Worm (Caenorhabditis elegans): Measurements from ENCODE around the gene otub-3.
A peak's percentile ranks its signal among the peaks of the same experiment; 100 is the strongest.

Gene otub-3

ce11 chrIV:8739926-8740325 is 11.9 kb downstream of the otub-3 start, which contains the start of gene mrps-33:
TSS of gene mrps-33 (minus strand) at chrIV:8740026.
- TF ChIP-seq nhr-12 (tag; optimal IDR thresholded peaks at IDR 0.05) = no peak
- no peak for TF ChIP-seq aha-1 (tag; optimal IDR thresholded peaks at IDR 0.05)
- TF ChIP-seq fkh-10 (GFP tag; optimal IDR thresholded peaks at IDR 0.05) = no peak
- TF ChIP-seq tlp-1 (tag; optimal IDR thresholded peaks at IDR 0.05) = no peak
- no peak for TF ChIP-seq lir-3 (tag; optimal IDR thresholded peaks at IDR 0.05; ENCODE audit: poor library complexity)
- no peak for TF ChIP-seq zip-4 (GFP tag; optimal IDR thresholded peaks at IDR 0.05)
- no peak for TF ChIP-seq F16B12.6 (tag; optimal IDR thresholded peaks at IDR 0.05)
- TF ChIP-seq unc-86 (tag; optimal IDR thresholded peaks at IDR 0.05) = no peak
- TF ChIP-seq nhr-77 (tag; optimal IDR thresholded peaks at IDR 0.05) = no peak
- no peak for TF ChIP-seq sptf-1 (tag; optimal IDR thresholded peaks at IDR 0.05)
- TF ChIP-seq sox-4 (tag; optimal IDR thresholded peaks at IDR 0.05) = no peak
- no peak for TF ChIP-seq lin-13 (GFP tag; optimal IDR thresholded peaks at IDR 0.05)

- no peak for TF ChIP-seq dpl-1 (GFP tag; optimal IDR thresholded peaks at IDR 0.05)
- TF ChIP-seq unc-86 (tag; optimal IDR thresholded peaks at IDR 0.05) = no peak
- TF ChIP-seq ceh-82 (tag; optimal IDR thresholded peaks at IDR 0.05) = no peak
- TF ChIP-seq lin-13 (GFP tag; optimal IDR thresholded peaks at IDR 0.05) = no peak
- no peak for TF ChIP-seq egl-27 (tag; optimal IDR thresholded peaks at IDR 0.05)
- TF ChIP-seq fos-1 (tag; optimal IDR thresholded peaks at IDR 0.05) = no peak
- TF ChIP-seq aha-1 (tag; optimal IDR thresholded peaks at IDR 0.05) = no peak
- no peak for TF ChIP-seq ceh-63 (GFP tag; optimal IDR thresholded peaks at IDR 0.05)
- TF ChIP-seq rnt-1 (tag; optimal IDR thresholded peaks at IDR 0.05) = no peak
- no peak for TF ChIP-seq lir-3 (tag; optimal IDR thresholded peaks at IDR 0.05; ENCODE audit: poor library complexity)
- TF ChIP-seq isw-1 (GFP tag; IDR thresholded peaks at IDR 0.05) = no peak
- no peak for TF ChIP-seq F16B12.6 (tag; optimal IDR thresholded peaks at IDR 0.05)
Observed at ce11 chrIV:8740952-8741438, 13.0 kb downstream of the otub-3 start, which contains the start of gene F21D5.6. TSS of gene F21D5.6 (minus strand) at chrIV:8741388.

- TF ChIP-seq snpc-4 (tag; optimal IDR thresholded peaks at IDR 0.05) (peak; percentile 45), fos-1 (tag; optimal IDR thresholded peaks at IDR 0.05) (peak; percentile 58), dsc-1 (tag; optimal IDR thresholded peaks at IDR 0.05) (peak; percentile 80), ztf-4 (tag; optimal IDR thresholded peaks at IDR 0.05) (peak; percentile 33), sox-4 (tag; optimal IDR thresholded peaks at IDR 0.05) (peak; percentile 23), unc-130 (tag; optimal IDR thresholded peaks at IDR 0.05) (peak; percentile 60), mep-1 (tag; optimal IDR thresholded peaks at IDR 0.05) (peak; percentile 90), vab-15 (tag; optimal IDR thresholded peaks at IDR 0.05) (no peak), nhr-71 (tag; optimal IDR thresholded peaks at IDR 0.05) (peak; percentile 89), elt-3 (tag; optimal IDR thresholded peaks at IDR 0.05) (peak in 2 of 6 experiments; percentile 66 to 77), lin-39 (tag; optimal IDR thresholded peaks at IDR 0.05) (peak; percentile 79), nhr-19 (GFP tag; conservative IDR thresholded peaks at IDR 0.05) (peak; percentile 84), F16B12.6 (tag; optimal IDR thresholded peaks at IDR 0.05) (peak; percentile 51), nhr-90 (tag; optimal IDR thresholded peaks at IDR 0.05; ENCODE audit: poor library complexity) (peak; percentile 86), pag-3 (tag; optimal IDR thresholded peaks at IDR 0.05; ENCODE audit: borderline replicate concordance, insufficient read depth) (no peak), zip-4 (GFP tag; optimal IDR thresholded peaks at IDR 0.05) (peak; percentile 62), rnt-1 (tag; optimal IDR thresholded peaks at IDR 0.05) (peak; percentile 87), nhr-47 (tag; optimal IDR thresholded peaks at IDR 0.05) (peak; percentile 85), skn-1 (tag; optimal IDR thresholded peaks at IDR 0.05) (peak; percentile 82), lin-13 (GFP tag; optimal IDR thresholded peaks at IDR 0.05) (peak; percentile 72), lin-15B (tag; optimal IDR thresholded peaks at IDR 0.05) (peak; percentile 65), elt-2 (tag; optimal IDR thresholded peaks at IDR 0.05) (peak; percentile 81), tbx-2 (tag; optimal IDR thresholded peaks at IDR 0.05) (peak; percentile 83), C16A3.4 (tag; optimal IDR thresholded peaks at IDR 0.05) (peak; percentile 67), ama-1 (optimal IDR thresholded peaks at IDR 0.05) (no peak), nhr-28 (tag; optimal IDR thresholded peaks at IDR 0.05) (no peak), ces-1 (GFP tag; optimal IDR thresholded peaks at IDR 0.05) (no peak), ceh-88 (GFP tag; IDR thresholded peaks at IDR 0.05) (peak; percentile 36; the same call in 1 of the 2 replicates), nhr-77 (tag; optimal IDR thresholded peaks at IDR 0.05) (peak; percentile 56), lin-35 (GFP tag; optimal IDR thresholded peaks at IDR 0.05) (peak; percentile 85 to 91), pqm-1 (tag; optimal IDR thresholded peaks at IDR 0.05) (no peak), ceh-8 (GFP tag; optimal IDR thresholded peaks at IDR 0.05) (no peak), ceh-82 (tag; optimal IDR thresholded peaks at IDR 0.05) (peak; percentile 70 to 79 (median 73)), isw-1 (GFP tag; IDR thresholded peaks at IDR 0.05) (peak; percentile 68), nhr-12 (tag; optimal IDR thresholded peaks at IDR 0.05) (no peak), swsn-7 (tag; optimal IDR thresholded peaks at IDR 0.05) (peak; percentile 85)
Observed at ce11 chrIV:8743654-8744332, 15.8 kb downstream of the otub-3 start, which contains the start of gene F21D5.7. TSS of gene F21D5.7 (minus strand) at chrIV:8743704.

Measured in whole organism, L1 larva.